Worm (Caenorhabditis elegans) whole organism, young adult: ENCODE results near the gene srg-7.

Experiments used
- D2030.7 ChIP-seq: fragments of 200-800 bp; sonication (Bioruptor generic); IDR thresholded peaks from 2 replicates; pipeline ENCODE4 v1.3.6; 2022; ENCODE audit warnings: missing genetic modification reagents, missing genetic modification characterization, missing compliant biosample characterization
- F52B5.7 ChIP-seq: sonication (generic microtip); optimal IDR thresholded peaks from 2 replicates; lab custom pipeline; 2016; ENCODE audit warnings: mild to moderate bottlenecking, missing genetic modification characterization, missing compliant biosample characterization
- cebp-1 ChIP-seq, 2 experiments: fragments of 200-800 bp in 1 of 2; sonication (Bioruptor generic) in 1 of 2; sonication (generic microtip) in 1 of 2; IDR thresholded peaks in 1 of 2; optimal IDR thresholded peaks in 1 of 2; 2 replicates each; pipeline versions ENCODE4 v1.3.6 to Lab custom; 2017 to 2022; ENCODE audit warnings: missing compliant biosample characterization in 2 of 2, missing genetic modification characterization in 2 of 2, mild to moderate bottlenecking in 1 of 2, missing genetic modification reagents in 1 of 2, moderate library complexity in 1 of 2
- efl-1 ChIP-seq: fragments of 150-350 bp; optimal IDR thresholded peaks from 2 replicates; lab custom pipeline; 2014; ENCODE audit warnings: missing biosample characterization, missing genetic modification reagents, missing genetic modification characterization
- nhr-90 ChIP-seq: sonication (generic microtip); optimal IDR thresholded peaks from 2 replicates; lab custom pipeline; 2016; ENCODE audit warnings: missing genotype, mild to moderate bottlenecking, missing genetic modification characterization, missing compliant biosample characterization
- pha-4 ChIP-seq: fragments of 150-350 bp; sonication (generic microtip); optimal IDR thresholded peaks from 2 replicates; lab custom pipeline; 2014; ENCODE audit warnings: missing biosample characterization, missing genetic modification reagents, missing genetic modification characterization
- tbx-9 ChIP-seq: sonication (generic microtip); optimal IDR thresholded peaks from 2 replicates; lab custom pipeline; 2016; ENCODE audit warnings: borderline replicate concordance, missing genetic modification characterization, inconsistent platforms, missing compliant biosample characterization
- unc-130 ChIP-seq: sonication (generic microtip); optimal IDR thresholded peaks from 2 replicates; lab custom pipeline; 2016; ENCODE audit warnings: missing genetic modification reagents, missing genetic modification characterization, missing compliant biosample characterization
- unc-62 ChIP-seq: fragments of 150-350 bp; optimal IDR thresholded peaks from 2 replicates; lab custom pipeline; 2014; ENCODE audit warnings: missing biosample characterization, missing genetic modification reagents, missing genetic modification characterization

ce11 chrIII:6312244-6312643 lies 44.3 kb upstream of the srg-7 start:
- TF ChIP-seq D2030.7 (GFP tag; lab: Robert Waterston, UW) (no peak), F52B5.7 (tag; lab: Kevin White, UChicago) (no peak), pha-4 (tag; lab: Kevin White, UChicago) (no peak), tbx-9 (tag; lab: Kevin White, UChicago) (no peak), unc-62 (GFP tag; lab: Kevin White, UChicago) (no peak), nhr-90 (tag; lab: Kevin White, UChicago) (no peak), unc-130 (GFP tag; lab: Kevin White, UChicago) (no peak), cebp-1 (GFP tag; IDR thresholded peaks at IDR 0.05; lab: Robert Waterston, UW) (no peak), cebp-1 (tag; optimal IDR thresholded peaks at IDR 0.05; lab: Kevin White, UChicago) (no peak), efl-1 (GFP tag; lab: Kevin White, UChicago) (no peak)
